Worm (Caenorhabditis elegans): ENCODE measurements around the gene tag-30.

tag-30 gene

DNA sequence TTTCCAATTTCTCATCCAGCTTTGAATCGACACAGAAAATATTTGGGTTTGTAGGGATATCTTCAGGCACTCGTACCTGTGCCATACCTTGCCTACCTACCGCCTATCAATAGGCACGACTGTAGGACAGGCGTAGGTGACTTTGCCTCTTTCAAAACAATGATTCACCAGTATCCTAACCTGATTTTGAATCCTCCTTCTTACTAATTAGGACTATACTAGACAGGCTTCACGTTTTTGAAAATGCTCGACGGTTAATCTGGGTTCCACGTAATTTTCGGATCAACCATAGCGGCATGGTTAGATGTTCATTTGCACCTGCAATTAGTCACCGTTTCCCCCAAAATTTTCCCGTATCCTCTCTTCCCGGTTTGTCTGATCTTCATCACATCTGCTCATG lies 13.5 kb upstream of the tag-30 start:
- TF ChIP-seq mec-3 (tag; optimal IDR thresholded peaks at IDR 0.05; ENCODE audit: borderline replicate concordance) (no peak), ceh-6 (GFP tag; optimal IDR thresholded peaks at IDR 0.05) (no peak), pat-9 (tag; optimal IDR thresholded peaks at IDR 0.05) (no peak), sox-4 (tag; optimal IDR thresholded peaks at IDR 0.05) (no peak), nfya-1 (tag; optimal IDR thresholded peaks at IDR 0.05) (no peak), npax-4 (tag; optimal IDR thresholded peaks at IDR 0.05) (no peak), ceh-48 (tag; optimal IDR thresholded peaks at IDR 0.05) (no peak), ceh-2 (tag; optimal IDR thresholded peaks at IDR 0.05) (no peak), fkh-10 (GFP tag; optimal IDR thresholded peaks at IDR 0.05) (no peak), F13H6.1 (tag; optimal IDR thresholded peaks at IDR 0.05) (no peak), odd-2 (tag; optimal IDR thresholded peaks at IDR 0.05) (no peak), elt-2 (tag; optimal IDR thresholded peaks at IDR 0.05) (no peak)

DNA sequence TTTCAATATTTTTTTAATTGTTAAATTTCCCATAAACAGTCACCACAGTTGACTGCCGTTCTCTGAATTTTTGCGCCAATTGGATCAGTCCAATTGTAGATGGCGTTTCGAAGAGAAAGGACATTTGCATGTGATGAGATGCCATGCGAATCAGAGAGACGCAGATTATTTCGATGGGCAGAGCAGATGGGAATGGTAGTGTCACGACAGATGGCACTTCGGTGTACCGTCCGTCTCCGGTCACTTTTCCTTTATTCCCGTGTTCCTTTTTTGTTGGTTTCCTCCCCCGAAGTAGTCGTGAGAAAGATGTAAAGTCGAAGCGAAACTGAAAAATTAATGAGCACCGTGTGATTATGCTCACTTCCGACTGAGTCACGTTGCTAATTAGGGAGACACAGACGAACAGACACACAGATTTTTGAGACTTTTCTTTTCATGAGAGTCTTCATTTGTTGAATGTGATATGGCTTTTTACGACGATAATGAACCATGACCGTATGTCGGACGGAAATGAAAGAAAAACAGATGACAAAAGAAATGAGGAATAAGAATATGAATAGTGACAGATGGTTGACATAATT lies 12.8 kb upstream of the tag-30 start:
- TF ChIP-seq pqm-1 (tag; optimal IDR thresholded peaks at IDR 0.05) (no peak), rnt-1 (tag; optimal IDR thresholded peaks at IDR 0.05) (no peak), sdc-2 (tag; optimal IDR thresholded peaks at IDR 0.05) (no peak), T23F11.4 (GFP tag; optimal IDR thresholded peaks at IDR 0.05) (no peak), dve-1 (tag; optimal IDR thresholded peaks at IDR 0.05) (no peak), unc-42 (tag; optimal IDR thresholded peaks at IDR 0.05) (peak; percentile 3), che-1 (tag; optimal IDR thresholded peaks at IDR 0.05) (no peak), fkh-6 (tag; optimal IDR thresholded peaks at IDR 0.05) (no peak), madf-2 (tag; optimal IDR thresholded peaks at IDR 0.05) (no peak), ceh-48 (tag; optimal IDR thresholded peaks at IDR 0.05) (no peak), hlh-30 (tag; optimal IDR thresholded peaks at IDR 0.05; ENCODE audit: insufficient read depth) (peak; percentile 13), ttx-3 (tag; optimal IDR thresholded peaks at IDR 0.05) (peak; percentile 64), ceh-31 (tag; optimal IDR thresholded peaks at IDR 0.05) (peak; percentile 37), elt-2 (tag; optimal IDR thresholded peaks at IDR 0.05) (no peak), npax-4 (tag; optimal IDR thresholded peaks at IDR 0.05) (no peak), ama-1 (optimal IDR thresholded peaks at IDR 0.05) (no peak), ceh-34 (tag; optimal IDR thresholded peaks at IDR 0.05) (no peak), nfya-1 (tag; optimal IDR thresholded peaks at IDR 0.05) (peak; percentile 20)

DNA sequence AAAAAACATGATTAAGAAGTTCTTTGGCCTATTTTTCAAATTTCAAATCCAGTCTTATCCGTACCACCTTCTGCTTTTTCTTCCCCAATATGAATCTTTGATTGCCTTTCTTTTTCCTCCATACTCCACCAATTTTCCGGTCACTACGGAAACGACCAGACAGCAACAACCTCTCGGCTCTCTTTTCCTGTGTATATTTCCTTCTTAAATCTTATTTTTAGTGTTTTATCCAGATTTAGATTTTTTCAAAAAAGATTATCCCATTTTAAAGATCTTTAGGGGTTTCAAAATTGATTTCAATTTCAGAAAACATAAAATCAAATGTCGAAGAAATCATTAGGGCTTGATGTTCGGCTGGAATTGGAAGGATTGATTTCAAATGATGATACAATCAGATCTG lies 9.3 kb upstream of the tag-30 start, which contains the start of gene trpa-1:
TSS of gene trpa-1 (plus strand) at position 301 of the 400 bp plus-strand sequence.
- TF ChIP-seq ceh-19 (GFP tag; optimal IDR thresholded peaks at IDR 0.05) (no peak), mec-3 (tag; optimal IDR thresholded peaks at IDR 0.05; ENCODE audit: borderline replicate concordance) (no peak), ceh-24 (tag; optimal IDR thresholded peaks at IDR 0.05) (no peak), pax-1 (tag; optimal IDR thresholded peaks at IDR 0.05) (no peak), fkh-6 (tag; optimal IDR thresholded peaks at IDR 0.05) (no peak), dmd-4 (tag; optimal IDR thresholded peaks at IDR 0.05; ENCODE audit: borderline replicate concordance) (no peak), C08G9.2 (tag; optimal IDR thresholded peaks at IDR 0.05) (no peak), sox-4 (tag; optimal IDR thresholded peaks at IDR 0.05) (no peak), hlh-8 (tag; optimal IDR thresholded peaks at IDR 0.05) (no peak), unc-3 (GFP tag; conservative IDR thresholded peaks at IDR 0.05) (no peak), unc-3 (tag; optimal IDR thresholded peaks at IDR 0.05) (no peak), K02D7.2 (tag; optimal IDR thresholded peaks at IDR 0.05) (no peak), nhr-11 (tag; optimal IDR thresholded peaks at IDR 0.05) (no peak), ceh-2 (tag; optimal IDR thresholded peaks at IDR 0.05) (no peak), lin-11 (tag; optimal IDR thresholded peaks at IDR 0.05) (no peak), gmeb-2 (tag; optimal IDR thresholded peaks at IDR 0.05) (no peak), eyg-1 (tag; optimal IDR thresholded peaks at IDR 0.05) (no peak), ceh-48 (tag; optimal IDR thresholded peaks at IDR 0.05) (no peak)
